Fruit fly (Drosophila melanogaster) whole organism, embryonic: ENCODE results near the gene CG8665.

ENCODE experiments used
- ATbp ChIP-seq: fragments of 200-800 bp; sonication (Bioruptor generic); optimal IDR thresholded peaks from 2 replicates; lab custom pipeline; 2017; ENCODE audit warnings: missing biosample characterization, mild to moderate bottlenecking, missing genetic modification characterization, missing genetic modification reagents
- CG10209 ChIP-seq: fragments of 200-800 bp; sonication (Bioruptor generic); optimal IDR thresholded peaks from 3 replicates; lab custom pipeline; 2017; ENCODE audit warnings: missing biosample characterization, mild to moderate bottlenecking, missing genetic modification characterization, missing genetic modification reagents
- CG11085 ChIP-seq: fragments of 200-800 bp; sonication (Bioruptor generic); IDR thresholded peaks from 2 replicates; pipeline ENCODE4 v1.3.6; 2022; ENCODE audit warnings: missing biosample characterization, missing genetic modification characterization
- CG1233 ChIP-seq: fragments of 200-800 bp; sonication (Bioruptor generic); optimal IDR thresholded peaks from 4 replicates; lab custom pipeline; 2018; ENCODE audit warnings: missing biosample characterization, mild to moderate bottlenecking, missing genetic modification characterization
- CG12659 ChIP-seq: fragments of 200-800 bp; sonication (Bioruptor generic); optimal IDR thresholded peaks from 3 replicates; lab custom pipeline; 2017; ENCODE audit warnings: mild to moderate bottlenecking, missing biosample characterization, missing genetic modification reagents, missing genetic modification characterization
- CG13424 ChIP-seq: fragments of 200-800 bp; sonication (Bioruptor generic); optimal IDR thresholded peaks from 2 replicates; lab custom pipeline; 2019; ENCODE audit warnings: missing biosample characterization, mild to moderate bottlenecking, missing genetic modification characterization, moderate library complexity
- CG1603 ChIP-seq: fragments of 200-800 bp; sonication (Bioruptor generic); optimal IDR thresholded peaks from 2 replicates; lab custom pipeline; 2019; ENCODE audit warnings: missing biosample characterization, mild to moderate bottlenecking, missing genetic modification characterization, moderate library complexity
- CG17359 ChIP-seq: fragments of 200-800 bp; sonication (Bioruptor generic); optimal IDR thresholded peaks from 3 replicates; lab custom pipeline; 2018; ENCODE audit warnings: missing biosample characterization, mild to moderate bottlenecking, missing genetic modification characterization, moderate library complexity
- CG17361 ChIP-seq: fragments of 200-800 bp; sonication (Bioruptor generic); IDR thresholded peaks from 3 replicates; pipeline ENCODE4 v1.3.6; 2022; ENCODE audit warnings: missing biosample characterization, missing genetic modification characterization
- CG17829 ChIP-seq: fragments of 200-800 bp; optimal IDR thresholded peaks from 2 replicates; lab custom pipeline; 2019; ENCODE audit warnings: missing biosample characterization, mild to moderate bottlenecking, missing genetic modification characterization, moderate library complexity
- CG2120 ChIP-seq: fragments of 200-800 bp; sonication (Bioruptor generic); optimal IDR thresholded peaks from 3 replicates; lab custom pipeline; 2016; ENCODE audit warnings: missing biosample characterization, missing genetic modification characterization
- CG2875 ChIP-seq: fragments of 200-800 bp; sonication (Bioruptor generic); optimal IDR thresholded peaks from 2 replicates; lab custom pipeline; 2017; ENCODE audit warnings: missing biosample characterization, mild to moderate bottlenecking, missing genetic modification characterization, missing genetic modification reagents
- CG34224 ChIP-seq: fragments of 200-800 bp; sonication (Bioruptor generic); IDR thresholded peaks from 3 replicates; pipeline ENCODE4 v1.3.6; 2022; ENCODE audit warnings: missing biosample characterization, missing genetic modification characterization; ENCODE audit not compliant: partially characterized antibody
- CG8388 ChIP-seq: fragments of 200-800 bp; sonication (Bioruptor generic); optimal IDR thresholded peaks from 2 replicates; lab custom pipeline; 2019; ENCODE audit warnings: missing biosample characterization, mild to moderate bottlenecking, missing genetic modification characterization, moderate library complexity
- Camta ChIP-seq: fragments of 200-800 bp; sonication (Bioruptor generic); optimal IDR thresholded peaks from 2 replicates; lab custom pipeline; 2016; ENCODE audit warnings: missing biosample characterization, missing genetic modification characterization
- Chrac-16 ChIP-seq: fragments of 200-800 bp; sonication (Bioruptor generic); optimal IDR thresholded peaks from 3 replicates; lab custom pipeline; 2016; ENCODE audit warnings: missing biosample characterization, missing genetic modification characterization
- CoRest ChIP-seq: fragments of 200-800 bp; sonication (Bioruptor generic); optimal IDR thresholded peaks from 3 replicates; lab custom pipeline; 2018; ENCODE audit warnings: missing biosample characterization, mild to moderate bottlenecking, missing genetic modification characterization, moderate library complexity
- D19A ChIP-seq: fragments of 200-800 bp; optimal IDR thresholded peaks from 3 replicates; lab custom pipeline; 2019; ENCODE audit warnings: missing biosample characterization, mild to moderate bottlenecking, missing genetic modification characterization, moderate library complexity
- Dad ChIP-seq: fragments of 200-800 bp; sonication (Bioruptor generic); optimal IDR thresholded peaks from 3 replicates; lab custom pipeline; 2016; ENCODE audit warnings: missing biosample characterization, missing genetic modification characterization
- Dll ChIP-seq: fragments of 200-800 bp; sonication (Bioruptor generic); IDR thresholded peaks from 4 replicates; pipeline ENCODE4 v1.3.6; 2022; ENCODE audit warnings: missing biosample characterization, missing genetic modification characterization; ENCODE audit not compliant: partially characterized antibody
- E2f2 ChIP-seq: fragments of 200-800 bp; sonication (Bioruptor generic); IDR thresholded peaks from 2 replicates; pipeline ENCODE4 v1.3.6; 2022; ENCODE audit warnings: missing biosample characterization, missing genetic modification characterization
- Ets97D ChIP-seq: fragments of 200-800 bp; sonication (Bioruptor generic); optimal IDR thresholded peaks from 3 replicates; lab custom pipeline; 2016; ENCODE audit warnings: missing biosample characterization, missing genetic modification characterization
- Hey ChIP-seq: fragments of 200-800 bp; sonication (Bioruptor generic); optimal IDR thresholded peaks from 3 replicates; lab custom pipeline; 2018; ENCODE audit warnings: missing biosample characterization, mild to moderate bottlenecking, missing genetic modification characterization
- Hmr ChIP-seq: fragments of 200-800 bp; sonication (Bioruptor generic); optimal IDR thresholded peaks from 3 replicates; lab custom pipeline; 2017; ENCODE audit warnings: mild to moderate bottlenecking, missing biosample characterization, missing genetic modification reagents, missing genetic modification characterization
- Meics ChIP-seq: fragments of 200-800 bp; sonication (Bioruptor generic); optimal IDR thresholded peaks from 2 replicates; lab custom pipeline; 2017; ENCODE audit warnings: missing biosample characterization, mild to moderate bottlenecking, missing genetic modification characterization
- NFAT ChIP-seq: fragments of 200-800 bp; sonication (Bioruptor generic); IDR thresholded peaks from 2 replicates; pipeline ENCODE4 v1.3.6; 2022; ENCODE audit warnings: missing biosample characterization, missing genetic modification characterization
- Poxn ChIP-seq: fragments of 200-800 bp; sonication (Bioruptor generic); IDR thresholded peaks from 2 replicates; pipeline ENCODE4 v1.3.6; 2022; ENCODE audit warnings: missing biosample characterization, missing genetic modification characterization
- Xbp1 ChIP-seq: fragments of 200-800 bp; sonication (Bioruptor generic); optimal IDR thresholded peaks from 3 replicates; lab custom pipeline; 2016; ENCODE audit warnings: missing biosample characterization, mild to moderate bottlenecking, missing genetic modification characterization
- ab ChIP-seq: fragments of 200-800 bp; sonication (Bioruptor generic); optimal IDR thresholded peaks from 2 replicates; lab custom pipeline; 2016; ENCODE audit warnings: missing biosample characterization, missing genetic modification characterization
- bcd ChIP-seq: fragments of 200-800 bp; sonication (Bioruptor generic); optimal IDR thresholded peaks from 2 replicates; lab custom pipeline; 2017; ENCODE audit warnings: missing biosample characterization, mild to moderate bottlenecking, missing genetic modification characterization
- cas ChIP-seq: fragments of 200-800 bp; sonication (Bioruptor generic); IDR thresholded peaks from 2 replicates; pipeline ENCODE4 v1.3.6; 2022; ENCODE audit warnings: missing biosample characterization, missing genetic modification characterization
- dysf ChIP-seq: fragments of 200-800 bp; sonication (Bioruptor generic); IDR thresholded peaks from 3 replicates; pipeline ENCODE4 v1.3.6; 2022; ENCODE audit warnings: missing biosample characterization, missing genetic modification characterization
- ems ChIP-seq: fragments of 200-800 bp; sonication (Bioruptor generic); optimal IDR thresholded peaks from 3 replicates; lab custom pipeline; 2016; ENCODE audit warnings: missing biosample characterization, missing genetic modification characterization
- eve ChIP-seq, 2 experiments: fragments of >200 bp; optimal IDR thresholded peaks; 2 replicates each; lab custom pipeline; 2017; ENCODE audit warnings: missing biosample characterization in 2 of 2, missing genetic modification characterization in 2 of 2
- gcm2 ChIP-seq: fragments of 200-800 bp; sonication (Bioruptor generic); optimal IDR thresholded peaks from 2 replicates; lab custom pipeline; 2016; ENCODE audit warnings: missing biosample characterization, missing genetic modification characterization
- gem ChIP-seq: fragments of 200-800 bp; sonication (Bioruptor generic); optimal IDR thresholded peaks from 2 replicates; lab custom pipeline; 2019; ENCODE audit warnings: missing biosample characterization, mild to moderate bottlenecking, missing genetic modification characterization, moderate library complexity
- jumu ChIP-seq: fragments of 200-800 bp; sonication (Bioruptor generic); optimal IDR thresholded peaks from 3 replicates; lab custom pipeline; 2016; ENCODE audit warnings: missing biosample characterization, missing genetic modification characterization
- klu ChIP-seq: fragments of 200-800 bp; sonication (Bioruptor generic); IDR thresholded peaks from 2 replicates; pipeline ENCODE4 v1.3.6; 2022; ENCODE audit warnings: missing biosample characterization, missing genetic modification characterization
- lab ChIP-seq: fragments of 200-800 bp; sonication (Bioruptor generic); optimal IDR thresholded peaks from 3 replicates; lab custom pipeline; 2017; ENCODE audit warnings: missing biosample characterization, missing genetic modification characterization, mild to moderate bottlenecking, moderate library complexity, missing genetic modification reagents
- nerfin-1 ChIP-seq: fragments of 200-800 bp; sonication (Bioruptor generic); optimal IDR thresholded peaks from 3 replicates; lab custom pipeline; 2019; ENCODE audit warnings: missing biosample characterization, mild to moderate bottlenecking, missing genetic modification characterization, moderate library complexity
- otp ChIP-seq: fragments of 200-800 bp; sonication (Bioruptor generic); IDR thresholded peaks from 3 replicates; pipeline ENCODE4, ENCODE4 v1.3.6; 2022; ENCODE audit warnings: missing biosample characterization, missing genetic modification characterization
- rib ChIP-seq: fragments of 200-800 bp; sonication (Bioruptor generic); IDR thresholded peaks from 2 replicates; pipeline ENCODE4 v1.3.6; 2022; ENCODE audit warnings: missing biosample characterization, missing genetic modification characterization
- row ChIP-seq: fragments of 200-800 bp; sonication (Bioruptor generic); IDR thresholded peaks from 3 replicates; pipeline ENCODE4 v1.3.6; 2022; ENCODE audit warnings: missing biosample characterization, missing genetic modification characterization
- sc ChIP-seq, 3 experiments: fragments of >200 bp in 2 of 3; fragments of 200-800 bp in 1 of 3; sonication (Bioruptor generic) in 1 of 3; optimal IDR thresholded peaks; 2 replicates in 2 of 3; 3 replicates in 1 of 3; lab custom pipeline; 2017; ENCODE audit warnings: mild to moderate bottlenecking in 1 of 3, missing biosample characterization in 1 of 3, missing genetic modification characterization in 1 of 3, missing genetic modification reagents in 1 of 3
- tup ChIP-seq: fragments of 200-800 bp; sonication (Bioruptor generic); optimal IDR thresholded peaks from 2 replicates; lab custom pipeline; 2016; ENCODE audit warnings: missing biosample characterization, mild to moderate bottlenecking, missing genetic modification characterization, moderate library complexity
- twi ChIP-seq: fragments of 200-800 bp; optimal IDR thresholded peaks from 2 replicates; lab custom pipeline; 2019; ENCODE audit warnings: missing biosample characterization, mild to moderate bottlenecking, missing genetic modification characterization, moderate library complexity
- vvl ChIP-seq: fragments of 200-800 bp; sonication (Bioruptor generic); IDR thresholded peaks from 2 replicates; pipeline ENCODE4 v1.3.6; 2022; ENCODE audit warnings: missing biosample characterization, missing genetic modification characterization
- wor ChIP-seq: fragments of 200-800 bp; sonication (Bioruptor generic); IDR thresholded peaks from 2 replicates; pipeline ENCODE4 v1.3.6; 2022; ENCODE audit warnings: missing biosample characterization, missing genetic modification characterization
- zf30C ChIP-seq: fragments of 200-800 bp; sonication (Bioruptor generic); optimal IDR thresholded peaks from 3 replicates; lab custom pipeline; 2018; ENCODE audit warnings: missing biosample characterization, mild to moderate bottlenecking, missing genetic modification characterization

CG8665 gene

dm6 chr2L:21329353-21329752, 41.7 kb upstream of the CG8665 start (continued):
- no peak for TF ChIP-seq zf30C (GFP tag; lab: Kevin White, UChicago)
- TF ChIP-seq tup (GFP tag; lab: Kevin White, UChicago) = no peak
- TF ChIP-seq Meics (GFP tag; lab: Kevin White, UChicago) = peak; percentile 3
- TF ChIP-seq Dad (GFP tag; lab: Kevin White, UChicago) = no peak
- TF ChIP-seq Chrac-16 (GFP tag; lab: Kevin White, UChicago) = no peak
- no peak for TF ChIP-seq Dll
- no peak for TF ChIP-seq Camta (GFP tag; lab: Kevin White, UChicago)
- TF ChIP-seq, all 482 proteins: peak for 17

dm6 chr2L:21330823-21331222, 40.2 kb upstream of the CG8665 start:
- TF ChIP-seq CG10209 (GFP tag; lab: Kevin White, UChicago) (no peak), Poxn (no peak), Xbp1 (peak; percentile 9), Ets97D (GFP tag; lab: Kevin White, UChicago) (no peak), E2f2 (GFP tag; lab: Robert Waterston, UW) (no peak), CG17359 (tag; lab: Kevin White, UChicago) (no peak), CG11085 (no peak), eve (GFP tag; optimal IDR thresholded peaks at IDR 0.05; lab: Kevin White, UChicago) (no peak), ems (no peak), nerfin-1 (tag; lab: Kevin White, UChicago) (peak; percentile 78), CG2875 (GFP tag; lab: Kevin White, UChicago) (no peak), Hmr (peak; percentile 15), CG1603 (tag; lab: Kevin White, UChicago) (peak; percentile 9), CG12659 (GFP tag; lab: Kevin White, UChicago) (peak; percentile 7), wor (no peak), dysf (GFP tag; lab: Robert Waterston, UW) (peak; percentile 28; the same call in 1 of the 3 replicates), D19A (tag; lab: Kevin White, UChicago) (peak; percentile 72), CG34224 (GFP tag; lab: Robert Waterston, UW) (no peak), ab (GFP tag; lab: Kevin White, UChicago) (no peak), Hey (peak; percentile 37), CG17829 (peak; percentile 14), jumu (GFP tag; lab: Kevin White, UChicago) (peak; percentile 9), klu (GFP tag; lab: Robert Waterston, UW) (no peak), CG17361 (GFP tag; lab: Robert Waterston, UW) (no peak), CG2120 (GFP tag; lab: Kevin White, UChicago) (peak; percentile 38), cas (GFP tag; lab: Robert Waterston, UW) (no peak), vvl (GFP tag; lab: Robert Waterston, UW) (no peak), rib (GFP tag; lab: Robert Waterston, UW) (no peak), NFAT (GFP tag; lab: Robert Waterston, UW) (no peak), sc (optimal IDR thresholded peaks at IDR 0.05; lab: Kevin White, UChicago) (no peak), sc (GFP tag; optimal IDR thresholded peaks at IDR 0.05; lab: Kevin White, UChicago) (no peak), gcm2 (no peak), bcd (GFP tag; lab: Kevin White, UChicago) (no peak), CG13424 (tag; lab: Kevin White, UChicago) (no peak), otp (GFP tag; lab: Robert Waterston, UW) (no peak), lab (GFP tag; lab: Kevin White, UChicago) (peak; percentile 9), twi (tag; lab: Kevin White, UChicago) (peak; percentile 84), row (peak; percentile 69), CG8388 (GFP tag; lab: Kevin White, UChicago) (no peak), ATbp (GFP tag; lab: Kevin White, UChicago) (peak; percentile 25), CG1233 (no peak), CoRest (tag; lab: Kevin White, UChicago) (no peak), gem (peak; percentile 30)
